Worm (Caenorhabditis elegans): ENCODE measurements around the gene grl-19.

The grl-19 gene

DNA sequence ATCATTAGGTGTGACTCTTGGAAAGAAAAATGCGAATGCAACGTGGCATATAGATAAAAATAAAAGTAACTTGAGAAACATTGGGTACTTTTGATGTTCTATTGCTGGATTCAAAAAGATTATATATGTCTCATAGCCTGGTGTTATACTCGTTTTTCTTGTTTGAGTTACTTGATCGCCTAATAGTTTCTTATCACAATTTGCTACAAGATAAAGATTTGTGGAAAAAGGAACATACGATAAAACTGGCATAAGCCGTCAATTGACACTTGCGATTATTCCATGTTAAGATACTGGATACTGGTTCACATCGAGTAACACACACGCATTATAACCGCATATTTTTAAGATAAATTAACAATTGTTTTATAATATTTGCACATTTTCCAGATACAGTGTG, at the start of gene grl-19:
grl-19 (minus strand) TSS at position 101 of the 400 bp plus-strand sequence.
- TF ChIP-seq efl-1 (optimal IDR thresholded peaks at IDR 0.05), result no peak
- TF ChIP-seq efl-1 (GFP tag; optimal IDR thresholded peaks at IDR 0.05 in 1 of 2), result no peak
- TF ChIP-seq fos-1 (tag; optimal IDR thresholded peaks at IDR 0.05), result no peak

DNA sequence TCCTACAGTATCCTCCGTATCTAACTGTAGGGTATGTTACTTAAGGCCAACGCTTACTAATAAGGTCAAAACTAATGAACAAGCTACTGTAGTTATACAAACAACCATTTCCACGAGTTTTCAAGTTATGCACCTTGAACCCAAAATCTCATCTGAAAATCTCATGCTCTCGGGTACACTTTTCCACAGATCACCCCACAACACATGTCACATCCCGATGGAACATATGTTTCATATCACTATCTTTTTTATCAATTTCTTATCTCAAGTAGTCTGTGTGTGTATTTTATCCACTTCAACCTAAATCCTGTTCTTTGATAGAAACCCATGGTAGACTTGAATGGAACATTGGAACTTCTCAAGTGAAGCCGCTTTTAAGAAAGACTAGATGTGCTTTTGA, 48.0 kb upstream of the grl-19 start:
- no peak for TF ChIP-seq skn-1 (tag; optimal IDR thresholded peaks at IDR 0.05)
- no peak for TF ChIP-seq isw-1 (GFP tag; IDR thresholded peaks at IDR 0.05)
- no peak for TF ChIP-seq nhr-85 (tag)
- TF ChIP-seq unc-86 (tag; optimal IDR thresholded peaks at IDR 0.05), result no peak
- no peak for TF ChIP-seq nhr-90 (tag; optimal IDR thresholded peaks at IDR 0.05; ENCODE audit: poor library complexity)
- no peak for TF ChIP-seq sup-37 (GFP tag; optimal IDR thresholded peaks at IDR 0.05)
- TF ChIP-seq ets-5 (GFP tag; IDR thresholded peaks at IDR 0.05), result no peak
- TF ChIP-seq nhr-28 (tag; optimal IDR thresholded peaks at IDR 0.05), result no peak
- TF ChIP-seq aha-1 (tag; optimal IDR thresholded peaks at IDR 0.05), result no peak
- no peak for TF ChIP-seq fkh-8 (tag; optimal IDR thresholded peaks at IDR 0.05)
- no peak for TF ChIP-seq hlh-17 (GFP tag; optimal IDR thresholded peaks at IDR 0.05; ENCODE audit: borderline replicate concordance)
- TF ChIP-seq snpc-4 (tag; optimal IDR thresholded peaks at IDR 0.05), result no peak
- TF ChIP-seq alr-1 (tag; optimal IDR thresholded peaks at IDR 0.05; ENCODE audit: borderline replicate concordance), result no peak
- TF ChIP-seq ceh-8 (GFP tag; optimal IDR thresholded peaks at IDR 0.05), result no peak
- TF ChIP-seq blmp-1 (tag; optimal IDR thresholded peaks at IDR 0.05), result no peak
- TF ChIP-seq aly-2 (tag; optimal IDR thresholded peaks at IDR 0.05), result no peak
- TF ChIP-seq ceh-63 (GFP tag; optimal IDR thresholded peaks at IDR 0.05), result no peak
- TF ChIP-seq nhr-47 (tag; optimal IDR thresholded peaks at IDR 0.05), result no peak

- TF ChIP-seq elt-3 (tag; optimal IDR thresholded peaks at IDR 0.05), result no peak
- TF ChIP-seq efl-1 (optimal IDR thresholded peaks at IDR 0.05), result no peak
- peak in 1 of 2 experiments; percentile 91 for TF ChIP-seq efl-1 (GFP tag; optimal IDR thresholded peaks at IDR 0.05 in 1 of 2)
Observed at ce11 chrIV:299190-299589, 46.8 kb upstream of the grl-19 start.

ce11 chrIV:298204-298603, 45.9 kb upstream of the grl-19 start, which contains the start of gene pnp-1:
pnp-1 (minus strand) TSS chrIV:298304.
- no peak for TF ChIP-seq nhr-20 (tag; optimal IDR thresholded peaks at IDR 0.05)
- TF ChIP-seq nhr-90 (tag; optimal IDR thresholded peaks at IDR 0.05; ENCODE audit: poor library complexity), result no peak
- TF ChIP-seq ceh-8 (GFP tag; optimal IDR thresholded peaks at IDR 0.05), result no peak
- no peak for TF ChIP-seq nhr-28 (tag; optimal IDR thresholded peaks at IDR 0.05)
- TF ChIP-seq C34B4.2 (tag; optimal IDR thresholded peaks at IDR 0.05), result no peak
- no peak for TF ChIP-seq mef-2 (tag; optimal IDR thresholded peaks at IDR 0.05)
- no peak for TF ChIP-seq snpc-4 (tag; optimal IDR thresholded peaks at IDR 0.05)
- no peak for TF ChIP-seq sup-37 (GFP tag; optimal IDR thresholded peaks at IDR 0.05)
- TF ChIP-seq lir-3 (tag; optimal IDR thresholded peaks at IDR 0.05; ENCODE audit: poor library complexity), result no peak
- no peak for TF ChIP-seq unc-130 (tag; optimal IDR thresholded peaks at IDR 0.05)

DNA sequence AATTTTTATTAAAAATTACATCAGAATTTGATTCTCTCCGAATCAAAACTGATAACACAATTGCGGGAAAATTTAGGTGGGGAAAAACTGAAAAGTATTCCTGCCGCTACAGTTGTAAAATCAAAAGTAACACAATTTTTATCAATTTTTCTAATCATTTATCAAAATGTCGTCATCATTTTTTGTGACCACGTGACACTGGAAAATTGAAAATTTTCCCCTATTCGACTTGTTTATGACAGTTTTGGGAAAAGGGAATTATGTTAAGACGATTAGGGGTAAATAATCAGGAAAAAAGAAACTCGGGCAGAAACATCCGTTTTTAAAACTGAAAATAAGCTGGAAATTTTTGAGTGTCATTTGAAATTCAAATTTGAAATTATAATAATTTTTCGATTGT, 44.5 kb upstream of the grl-19 start:
- TF ChIP-seq ceh-88 (GFP tag; IDR thresholded peaks at IDR 0.05) (no peak), tlp-1 (tag; optimal IDR thresholded peaks at IDR 0.05) (peak; percentile 7), nhr-71 (tag; optimal IDR thresholded peaks at IDR 0.05) (peak; percentile 41), snu-23 (GFP tag; optimal IDR thresholded peaks at IDR 0.05) (peak; percentile 4), fkh-10 (GFP tag; optimal IDR thresholded peaks at IDR 0.05) (no peak), efl-1 (optimal IDR thresholded peaks at IDR 0.05) (no peak), efl-1 (GFP tag; optimal IDR thresholded peaks at IDR 0.05 in 1 of 2) (peak in 1 of 2 experiments; percentile 35), nhr-20 (tag; optimal IDR thresholded peaks at IDR 0.05) (peak; percentile 11), egl-13 (tag; optimal IDR thresholded peaks at IDR 0.05) (no peak), elt-2 (tag; optimal IDR thresholded peaks at IDR 0.05) (peak; percentile 94), nhr-90 (tag; optimal IDR thresholded peaks at IDR 0.05; ENCODE audit: poor library complexity) (peak; percentile 64), lin-35 (GFP tag; optimal IDR thresholded peaks at IDR 0.05) (peak in 1 of 2 experiments; percentile 35), aha-1 (tag; optimal IDR thresholded peaks at IDR 0.05) (no peak), zag-1 (tag; optimal IDR thresholded peaks at IDR 0.05) (no peak)
